Worm (Caenorhabditis elegans): Measurements from ENCODE around the gene F36A4.1.

DNA sequence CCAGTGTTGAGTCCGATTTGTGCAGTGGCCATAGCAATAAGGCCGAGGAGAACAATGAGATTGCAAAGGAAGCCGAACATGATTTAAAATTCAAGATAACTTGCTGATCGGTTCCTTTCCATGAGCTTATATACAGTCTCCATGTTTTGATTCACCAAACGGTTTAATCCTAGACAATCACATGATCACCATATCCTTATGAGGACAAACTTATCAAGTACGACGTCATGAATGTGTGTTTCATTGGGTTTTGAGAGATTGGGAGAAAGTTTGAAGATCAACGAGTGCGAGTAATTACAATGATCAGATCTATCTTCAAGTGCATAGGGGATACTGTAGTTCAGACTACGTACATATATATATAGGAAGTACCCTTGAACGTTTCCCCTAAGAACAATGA lies 18.2 kb downstream of the F36A4.1 start, which contains the start of gene dct-7:
- no peak for TF ChIP-seq pat-9 (tag; optimal IDR thresholded peaks at IDR 0.05)
- TF ChIP-seq nhr-11 (tag; optimal IDR thresholded peaks at IDR 0.05) = no peak
- no peak for TF ChIP-seq ahr-1 (tag; optimal IDR thresholded peaks at IDR 0.05)
